Worm (Caenorhabditis elegans) whole organism, L4 larva: ENCODE data around the gene F59A6.4.

Experiments
- D1046.2 ChIP-seq: fragments of 200-800 bp; sonication (Bioruptor generic); IDR thresholded peaks from 2 replicates; pipeline ENCODE4 v1.3.6; 2022; ENCODE audit warnings: missing genetic modification characterization, missing compliant biosample characterization
- F26F4.8 ChIP-seq: fragments of 200-800 bp; sonication (Bioruptor generic); conservative IDR thresholded peaks from 2 replicates; pipeline ENCODE4 v1.3.6; 2022; ENCODE audit warnings: missing genetic modification characterization, missing compliant biosample characterization
- ZK337.2 ChIP-seq: fragments of 200-800 bp; sonication (Bioruptor generic); IDR thresholded peaks from 2 replicates; pipeline ENCODE4 v1.3.6; 2022; ENCODE audit warnings: missing genetic modification reagents, missing genetic modification characterization, missing compliant biosample characterization
- aha-1 ChIP-seq: fragments of 150-350 bp; peaks from one replicate; lab custom pipeline; 2014; ENCODE audit warnings: missing biosample characterization, missing genetic modification characterization
- aly-2 ChIP-seq: sonication (generic microtip); optimal IDR thresholded peaks from 2 replicates; lab custom pipeline; 2018; ENCODE audit warnings: missing biosample characterization, missing genetic modification characterization
- arid-1 ChIP-seq: fragments of 200-800 bp; sonication (Bioruptor generic); conservative IDR thresholded peaks from 2 replicates; pipeline ENCODE4 v1.3.6; 2022; ENCODE audit warnings: missing genetic modification reagents, missing genetic modification characterization, missing compliant biosample characterization
- ceh-20 ChIP-seq: fragments of 200-800 bp; sonication (Bioruptor generic); IDR thresholded peaks from 2 replicates; pipeline ENCODE4 v1.3.6; 2022; ENCODE audit warnings: missing genetic modification reagents, missing genetic modification characterization, missing compliant biosample characterization
- daf-12 ChIP-seq: fragments of 150-350 bp; optimal IDR thresholded peaks from 2 replicates; lab custom pipeline; 2014; ENCODE audit warnings: missing biosample characterization, missing genetic modification reagents, missing genetic modification characterization
- daf-16 ChIP-seq, 3 experiments: sonication (generic microtip); optimal IDR thresholded peaks; 2 replicates each; lab custom pipeline; 2016 to 2017; ENCODE audit warnings: missing genetic modification characterization in 3 of 3, missing genetic modification reagents in 3 of 3, mild to moderate bottlenecking in 2 of 3, missing compliant biosample characterization in 2 of 3, missing biosample characterization in 1 of 3, moderate library complexity in 1 of 3
- dmd-8 ChIP-seq: fragments of 200-800 bp; sonication (Bioruptor generic); IDR thresholded peaks from 2 replicates; pipeline ENCODE4 v1.3.6; 2022; ENCODE audit warnings: missing genetic modification characterization, missing compliant biosample characterization
- dmd-9 ChIP-seq: fragments of 200-800 bp; sonication (Bioruptor generic); IDR thresholded peaks from 2 replicates; pipeline ENCODE4 v1.3.6; 2022; ENCODE audit warnings: missing genetic modification reagents, missing genetic modification characterization, missing compliant biosample characterization
- dve-1 ChIP-seq: sonication (generic microtip); optimal IDR thresholded peaks from 2 replicates; lab custom pipeline; 2017; ENCODE audit warnings: antibody characterized with exemption, mild to moderate bottlenecking, missing genetic modification characterization, missing compliant biosample characterization; ENCODE audit not compliant: insufficient read depth
- egl-43 ChIP-seq: fragments of 200-800 bp; sonication (Bioruptor generic); IDR thresholded peaks from 2 replicates; pipeline ENCODE4 v1.3.6; 2022; ENCODE audit warnings: missing genetic modification reagents, missing genetic modification characterization, missing compliant biosample characterization
- fos-1 ChIP-seq: fragments of 150-350 bp; optimal IDR thresholded peaks from 2 replicates; lab custom pipeline; 2014; ENCODE audit warnings: missing biosample characterization, missing genetic modification characterization
- hlh-11 ChIP-seq: fragments of 200-800 bp; sonication (Bioruptor generic); optimal IDR thresholded peaks from 2 replicates; lab custom pipeline; 2018; ENCODE audit warnings: mild to moderate bottlenecking, missing genetic modification characterization, missing compliant biosample characterization
- jun-1 ChIP-seq: fragments of 150-350 bp; optimal IDR thresholded peaks from 2 replicates; lab custom pipeline; 2014; ENCODE audit warnings: missing biosample characterization, missing genetic modification reagents, missing genetic modification characterization
- lim-7 ChIP-seq: fragments of 200-800 bp; sonication (Bioruptor generic); IDR thresholded peaks from 2 replicates; pipeline ENCODE4 v1.3.6; 2022; ENCODE audit warnings: missing genetic modification characterization, missing compliant biosample characterization
- lin-1 ChIP-seq: fragments of 200-800 bp; sonication (Bioruptor generic); IDR thresholded peaks from 2 replicates; pipeline ENCODE4 v1.3.6; 2022; ENCODE audit warnings: missing genetic modification reagents, missing genetic modification characterization, missing compliant biosample characterization
- lin-38 ChIP-seq: fragments of 200-800 bp; sonication (Bioruptor generic); IDR thresholded peaks from 2 replicates; pipeline ENCODE4 v1.3.6; 2022; ENCODE audit warnings: missing genetic modification reagents, missing genetic modification characterization, missing compliant biosample characterization
- lir-3 ChIP-seq: sonication (generic microtip); optimal IDR thresholded peaks from 2 replicates; lab custom pipeline; 2016; ENCODE audit warnings: mild to moderate bottlenecking, missing genetic modification characterization, missing compliant biosample characterization
- mxl-3 ChIP-seq: fragments of 200-800 bp; sonication (Bioruptor generic); optimal IDR thresholded peaks from 2 replicates; lab custom pipeline; 2018; ENCODE audit warnings: mild to moderate bottlenecking, missing genetic modification characterization, missing compliant biosample characterization
- nhr-102 ChIP-seq: sonication (generic microtip); optimal IDR thresholded peaks from 2 replicates; lab custom pipeline; 2016; ENCODE audit warnings: mild to moderate bottlenecking, missing genetic modification characterization, moderate library complexity, missing compliant biosample characterization
- nhr-111 ChIP-seq: fragments of 200-800 bp; sonication (Bioruptor generic); optimal IDR thresholded peaks from 2 replicates; lab custom pipeline; 2018; ENCODE audit warnings: mild to moderate bottlenecking, missing genetic modification characterization, missing compliant biosample characterization
- nhr-25 ChIP-seq: sonication (generic microtip); optimal IDR thresholded peaks from 2 replicates; lab custom pipeline; 2017; ENCODE audit warnings: missing genetic modification characterization, mild to moderate bottlenecking, missing compliant biosample characterization, antibody characterized with exemption, moderate library complexity, borderline replicate concordance; ENCODE audit not compliant: insufficient read depth
- nhr-28 ChIP-seq: fragments of 150-350 bp; optimal IDR thresholded peaks from 2 replicates; lab custom pipeline; 2014; ENCODE audit warnings: missing biosample characterization, missing genetic modification characterization
- nhr-6 ChIP-seq: fragments of 150-350 bp; optimal IDR thresholded peaks from 2 replicates; lab custom pipeline; 2014; ENCODE audit warnings: missing biosample characterization, missing genetic modification characterization
- nhr-76 ChIP-seq: fragments of 150-350 bp; optimal IDR thresholded peaks from 2 replicates; lab custom pipeline; 2014; ENCODE audit warnings: missing biosample characterization, missing genetic modification characterization
- php-3 ChIP-seq: fragments of 200-800 bp; sonication (Bioruptor generic); IDR thresholded peaks from 2 replicates; pipeline ENCODE4 v1.3.6; 2022; ENCODE audit warnings: missing genetic modification reagents, missing genetic modification characterization, missing compliant biosample characterization
- pqm-1 ChIP-seq: sonication (generic microtip); optimal IDR thresholded peaks from 2 replicates; lab custom pipeline; 2017; ENCODE audit warnings: missing biosample characterization, missing genetic modification characterization
- saeg-2 ChIP-seq: fragments of 200-800 bp; sonication (Bioruptor generic); IDR thresholded peaks from 2 replicates; pipeline ENCODE4 v1.3.6; 2022; ENCODE audit warnings: missing genetic modification reagents, missing genetic modification characterization, missing compliant biosample characterization
- set-16 ChIP-seq: fragments of 200-800 bp; sonication (Bioruptor generic); IDR thresholded peaks from 2 replicates; pipeline ENCODE4 v1.3.6; 2022; ENCODE audit warnings: missing genetic modification reagents, missing genetic modification characterization, missing compliant biosample characterization
- skn-1 ChIP-seq: fragments of 150-350 bp; optimal IDR thresholded peaks from 2 replicates; lab custom pipeline; 2014; ENCODE audit warnings: missing biosample characterization, missing genetic modification characterization
- spr-3 ChIP-seq: fragments of 200-800 bp; sonication (Bioruptor generic); optimal IDR thresholded peaks from 2 replicates; lab custom pipeline; 2018; ENCODE audit warnings: mild to moderate bottlenecking, missing genetic modification characterization, missing compliant biosample characterization
- unc-130 ChIP-seq: sonication (generic microtip); optimal IDR thresholded peaks from 2 replicates; lab custom pipeline; 2016; ENCODE audit warnings: missing genetic modification reagents, missing genetic modification characterization, missing compliant biosample characterization
- unc-39 ChIP-seq: sonication (generic microtip); optimal IDR thresholded peaks from 2 replicates; lab custom pipeline; 2017; ENCODE audit warnings: missing biosample characterization, missing genetic modification characterization
- vab-7 ChIP-seq: fragments of 200-800 bp; sonication (Bioruptor generic); IDR thresholded peaks from 2 replicates; pipeline ENCODE4 v1.3.6; 2022; ENCODE audit warnings: missing genetic modification reagents, missing genetic modification characterization, missing compliant biosample characterization
- zip-2 ChIP-seq: fragments of 150-350 bp; optimal IDR thresholded peaks from 2 replicates; lab custom pipeline; 2014; ENCODE audit warnings: missing biosample characterization, missing genetic modification characterization
- ztf-7 ChIP-seq: fragments of 150-350 bp; optimal IDR thresholded peaks from 2 replicates; lab custom pipeline; 2014; ENCODE audit warnings: missing biosample characterization, missing genetic modification characterization

Gene F59A6.4

ce11 chrII:4966576-4966975 is 38.3 kb upstream of the F59A6.4 start (continued):
- no peak for TF ChIP-seq saeg-2
- no peak for TF ChIP-seq D1046.2 (GFP tag; lab: Robert Waterston, UW)
- TF ChIP-seq php-3 (GFP tag; lab: Robert Waterston, UW) = peak; percentile 59
- TF ChIP-seq egl-43 (GFP tag; lab: Robert Waterston, UW) = no peak
- peak; percentile 14 for TF ChIP-seq hlh-11 (tag; lab: Kevin White, UChicago)

DNA sequence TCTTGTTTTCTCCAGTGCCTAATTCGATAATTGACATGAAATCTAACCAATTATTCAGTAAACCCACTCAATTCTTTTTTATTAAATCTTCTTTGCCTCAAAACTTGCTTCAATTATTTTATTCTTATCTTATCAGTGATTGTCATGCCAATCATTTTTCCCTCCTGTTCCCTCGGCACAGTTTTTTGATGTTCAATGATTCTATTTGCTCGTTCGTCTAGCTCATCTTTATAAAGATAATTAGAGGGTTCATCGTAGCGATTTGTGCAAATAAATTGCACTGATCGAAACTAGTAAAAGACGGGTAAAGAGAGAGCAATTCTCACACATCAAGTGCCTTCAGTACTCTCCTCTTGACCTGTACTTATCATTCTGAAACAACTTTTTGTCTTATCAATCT is 37.2 kb upstream of the F59A6.4 start:
- TF ChIP-seq lim-7 (GFP tag; lab: Robert Waterston, UW) (no peak), nhr-76 (tag; lab: Kevin White, UChicago) (no peak), unc-39 (tag; lab: Kevin White, UChicago) (no peak), hlh-11 (tag; lab: Kevin White, UChicago) (peak; percentile 20), pqm-1 (peak; percentile 68)

- TF ChIP-seq nhr-111 (GFP tag; lab: Kevin White, UChicago) = no peak
- no peak for TF ChIP-seq lir-3 (tag; lab: Kevin White, UChicago)
- no peak for TF ChIP-seq ceh-20
- no peak for TF ChIP-seq aly-2
- no peak for TF ChIP-seq daf-12 (tag; lab: Kevin White, UChicago)
These were observed 36.0 kb upstream of the F59A6.4 start, which contains the start of gene shc-2 for ce11 chrII:4968863-4969262. TSS of gene shc-2 (plus strand) at chrII:4969163.

ce11 chrII:4974448-4974951 is 30.4 kb upstream of the F59A6.4 start:
- TF ChIP-seq lin-38 (GFP tag; lab: Robert Waterston, UW) (no peak), aha-1 (peak; percentile 86), ZK337.2 (GFP tag; lab: Robert Waterston, UW) (no peak), dve-1 (no peak), vab-7 (GFP tag; lab: Robert Waterston, UW) (no peak), dmd-9 (GFP tag; lab: Robert Waterston, UW) (no peak), pqm-1 (no peak)

- TF ChIP-seq nhr-111 (GFP tag; lab: Kevin White, UChicago) (no peak), ztf-7 (tag; lab: Kevin White, UChicago) (no peak), unc-130 (no peak), php-3 (GFP tag; lab: Robert Waterston, UW) (no peak), nhr-6 (tag; lab: Kevin White, UChicago) (no peak), F26F4.8 (GFP tag; lab: Robert Waterston, UW) (no peak), arid-1 (no peak), lin-1 (no peak), zip-2 (no peak), spr-3 (GFP tag; lab: Kevin White, UChicago) (no peak), nhr-102 (no peak)
These were observed 29.6 kb upstream of the F59A6.4 start for ce11 chrII:4975311-4975710.

ce11 chrII:4981682-4982404 is 23.0 kb upstream of the F59A6.4 start:
- TF ChIP-seq aha-1 = peak; percentile 40
- TF ChIP-seq nhr-28 (tag; lab: Kevin White, UChicago) = no peak

ce11 chrII:4984151-4984550 is 20.7 kb upstream of the F59A6.4 start:
- TF ChIP-seq skn-1 (tag; lab: Kevin White, UChicago) = no peak
- no peak for TF ChIP-seq dmd-8 (GFP tag; lab: Robert Waterston, UW)
- TF ChIP-seq mxl-3 = no peak
- no peak for TF ChIP-seq dmd-9 (GFP tag; lab: Robert Waterston, UW)
- no peak for TF ChIP-seq unc-39 (tag; lab: Kevin White, UChicago)
- no peak for TF ChIP-seq fos-1
- TF ChIP-seq jun-1 (tag; lab: Kevin White, UChicago) = no peak
- TF ChIP-seq daf-16 (GFP tag; optimal IDR thresholded peaks at IDR 0.05; lab: Kevin White, UChicago) = no peak
- peak; percentile 45 for TF ChIP-seq daf-16 (tag; optimal IDR thresholded peaks at IDR 0.05; lab: Kevin White, UChicago)
- no peak for TF ChIP-seq ztf-7 (tag; lab: Kevin White, UChicago)
- no peak for TF ChIP-seq set-16 (GFP tag; lab: Robert Waterston, UW)
- TF ChIP-seq egl-43 (GFP tag; lab: Robert Waterston, UW) = no peak
- no peak for TF ChIP-seq nhr-25 (tag; lab: Kevin White, UChicago)
- peak; percentile 15 for TF ChIP-seq pqm-1
